Fruit fly (Drosophila melanogaster) whole organism, pupa: ENCODE results near the gene Syx1A.

Experiments
- CG15710 ChIP-seq: fragments of 200-800 bp; sonication (Bioruptor generic); optimal IDR thresholded peaks from 2 replicates; lab custom pipeline; 2018; ENCODE audit warnings: missing biosample characterization, mild to moderate bottlenecking, missing genetic modification characterization, moderate library complexity
- CG4496 ChIP-seq: fragments of 200-800 bp; sonication (Bioruptor generic); IDR thresholded peaks from 3 replicates; pipeline ENCODE4 v1.3.6; 2022; ENCODE audit warnings: missing biosample characterization, missing genetic modification characterization
- CG8159 ChIP-seq: fragments of 200-800 bp; sonication (Bioruptor generic); optimal IDR thresholded peaks from 3 replicates; lab custom pipeline; 2018; ENCODE audit warnings: missing biosample characterization, mild to moderate bottlenecking, missing genetic modification characterization, moderate library complexity
- EcR ChIP-seq: fragments of 200-800 bp; sonication (Bioruptor generic); optimal IDR thresholded peaks from 3 replicates; lab custom pipeline; 2019; ENCODE audit warnings: missing biosample characterization, missing genetic modification characterization, mild to moderate bottlenecking, moderate library complexity, missing genetic modification reagents
- Ets98B ChIP-seq: fragments of 200-800 bp; sonication (Bioruptor generic); IDR thresholded peaks from 2 replicates; pipeline ENCODE4 v1.3.6; 2022; ENCODE audit warnings: missing biosample characterization, missing genetic modification characterization
- fd96Ca ChIP-seq: fragments of 200-800 bp; sonication (Bioruptor generic); IDR thresholded peaks from 3 replicates; pipeline ENCODE4 v1.3.6; 2022; ENCODE audit warnings: missing biosample characterization, missing genetic modification characterization
- rn ChIP-seq: fragments of 200-800 bp; sonication (Bioruptor generic); IDR thresholded peaks from 2 replicates; pipeline ENCODE4 v1.3.6; 2022; ENCODE audit warnings: missing biosample characterization, missing genetic modification characterization

DNA sequence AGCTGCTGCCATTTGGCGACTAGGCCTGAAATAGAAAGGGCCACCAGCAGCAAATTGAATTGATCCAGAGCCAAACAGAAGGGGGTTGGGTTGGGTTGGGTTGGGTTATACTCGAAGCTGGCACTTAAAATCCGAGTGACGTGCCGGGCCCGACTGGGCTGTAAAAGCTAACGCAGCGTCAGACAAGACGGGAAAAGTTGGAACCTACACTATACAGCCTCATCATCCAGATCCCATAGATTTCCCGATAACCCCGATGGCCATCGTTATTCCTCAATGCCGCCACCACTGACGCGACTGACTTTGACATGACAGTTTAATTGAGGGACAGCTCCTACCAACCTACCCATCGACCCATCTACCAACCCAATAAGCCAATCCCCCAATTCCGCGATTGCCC, 35.6 kb downstream of the Syx1A start:
- TF ChIP-seq fd96Ca (GFP tag; lab: Robert Waterston, UW) (no peak), CG15710 (no peak), Ets98B (GFP tag; lab: Robert Waterston, UW) (no peak), EcR (GFP tag; lab: Kevin White, UChicago) (no peak), CG4496 (GFP tag; lab: Robert Waterston, UW) (no peak), CG8159 (tag; lab: Kevin White, UChicago) (no peak), rn (no peak)
